Fruit fly (Drosophila melanogaster) whole organism, embryonic: ENCODE data around the gene mag.
A peak's percentile ranks its signal among the peaks of the same experiment; 100 is the strongest.

ENCODE experiments used
- Bteb2 ChIP-seq: fragments of 200-800 bp; sonication (Bioruptor generic); optimal IDR thresholded peaks from 2 replicates; lab custom pipeline; 2016; ENCODE audit warnings: missing biosample characterization, missing genetic modification characterization
- CG10565 ChIP-seq: fragments of 200-800 bp; sonication (Bioruptor generic); optimal IDR thresholded peaks from 3 replicates; lab custom pipeline; 2016; ENCODE audit warnings: missing biosample characterization, mild to moderate bottlenecking, missing genetic modification characterization
- CG13123 ChIP-seq: fragments of 200-800 bp; sonication (Bioruptor generic); optimal IDR thresholded peaks from 2 replicates; lab custom pipeline; 2016; ENCODE audit warnings: missing biosample characterization, missing genetic modification characterization
- CG14014 ChIP-seq: fragments of 200-800 bp; sonication (Bioruptor generic); IDR thresholded peaks from 2 replicates; pipeline ENCODE4 v1.3.6; 2022; ENCODE audit warnings: missing biosample characterization, missing genetic modification characterization
- CG14667 ChIP-seq: fragments of 200-800 bp; sonication (Bioruptor generic); IDR thresholded peaks from 2 replicates; pipeline ENCODE4 v1.3.6; 2022; ENCODE audit warnings: missing biosample characterization, missing genetic modification characterization
- CG15073 ChIP-seq: fragments of 200-800 bp; sonication (Bioruptor generic); optimal IDR thresholded peaks from 2 replicates; lab custom pipeline; 2016; ENCODE audit warnings: missing biosample characterization, missing genetic modification characterization
- CG17359 ChIP-seq: fragments of 200-800 bp; sonication (Bioruptor generic); optimal IDR thresholded peaks from 3 replicates; lab custom pipeline; 2018; ENCODE audit warnings: missing biosample characterization, mild to moderate bottlenecking, missing genetic modification characterization, moderate library complexity
- CG17385 ChIP-seq: fragments of 200-800 bp; sonication (Bioruptor generic); optimal IDR thresholded peaks from 3 replicates; lab custom pipeline; 2018; ENCODE audit warnings: missing biosample characterization, mild to moderate bottlenecking, missing genetic modification characterization
- CG17912 ChIP-seq: fragments of 200-800 bp; sonication (Bioruptor generic); optimal IDR thresholded peaks from 2 replicates; lab custom pipeline; 2018; ENCODE audit warnings: missing biosample characterization, mild to moderate bottlenecking, missing genetic modification characterization
- CG2129 ChIP-seq: fragments of 200-800 bp; sonication (Bioruptor generic); IDR thresholded peaks from 2 replicates; pipeline ENCODE4 v1.3.6; 2022; ENCODE audit warnings: missing biosample characterization, missing genetic modification characterization; ENCODE audit not compliant: partially characterized antibody
- CG2712 ChIP-seq: fragments of 200-800 bp; optimal IDR thresholded peaks from 3 replicates; lab custom pipeline; 2019; ENCODE audit warnings: missing biosample characterization, mild to moderate bottlenecking, missing genetic modification characterization, moderate library complexity
- CG30431 ChIP-seq: fragments of 200-800 bp; sonication (Bioruptor generic); optimal IDR thresholded peaks from 2 replicates; lab custom pipeline; 2017; ENCODE audit warnings: missing biosample characterization, missing genetic modification characterization
- CG31388 ChIP-seq: fragments of 200-800 bp; sonication (Bioruptor generic); optimal IDR thresholded peaks from 2 replicates; lab custom pipeline; 2016; ENCODE audit warnings: missing biosample characterization, missing genetic modification characterization
- CG33557 ChIP-seq: fragments of 200-800 bp; sonication (Bioruptor generic); optimal IDR thresholded peaks from 2 replicates; lab custom pipeline; 2019; ENCODE audit warnings: missing biosample characterization, mild to moderate bottlenecking, missing genetic modification characterization, moderate library complexity
- CG4707 ChIP-seq: fragments of 200-800 bp; sonication (Bioruptor generic); optimal IDR thresholded peaks from 2 replicates; lab custom pipeline; 2018; ENCODE audit warnings: missing biosample characterization, mild to moderate bottlenecking, missing genetic modification characterization, moderate library complexity
- CG6683 ChIP-seq: fragments of 200-800 bp; sonication (Bioruptor generic); optimal IDR thresholded peaks from 2 replicates; lab custom pipeline; 2017; ENCODE audit warnings: missing biosample characterization, mild to moderate bottlenecking, missing genetic modification characterization, missing genetic modification reagents
- CG7271 ChIP-seq: fragments of 200-800 bp; sonication (Bioruptor generic); optimal IDR thresholded peaks from 2 replicates; lab custom pipeline; 2018; ENCODE audit warnings: missing biosample characterization, mild to moderate bottlenecking, missing genetic modification characterization, moderate library complexity
- CG7745 ChIP-seq: fragments of 200-800 bp; sonication (Bioruptor generic); optimal IDR thresholded peaks from 2 replicates; lab custom pipeline; 2018; ENCODE audit warnings: missing biosample characterization, mild to moderate bottlenecking, missing genetic modification characterization, moderate library complexity
- CoRest ChIP-seq: fragments of 200-800 bp; sonication (Bioruptor generic); optimal IDR thresholded peaks from 3 replicates; lab custom pipeline; 2018; ENCODE audit warnings: missing biosample characterization, mild to moderate bottlenecking, missing genetic modification characterization, moderate library complexity
- Ets97D ChIP-seq: fragments of 200-800 bp; sonication (Bioruptor generic); optimal IDR thresholded peaks from 3 replicates; lab custom pipeline; 2016; ENCODE audit warnings: missing biosample characterization, missing genetic modification characterization
- Hand ChIP-seq: fragments of 200-800 bp; sonication (Bioruptor generic); optimal IDR thresholded peaks from 2 replicates; lab custom pipeline; 2017; ENCODE audit warnings: mild to moderate bottlenecking, missing biosample characterization, missing genetic modification reagents, missing genetic modification characterization
- Kr ChIP-seq: fragments of 200-800 bp; sonication (Bioruptor generic); optimal IDR thresholded peaks from 2 replicates; lab custom pipeline; 2017; ENCODE audit warnings: missing biosample characterization, mild to moderate bottlenecking, missing genetic modification characterization
- MESR4 ChIP-seq: fragments of 200-800 bp; sonication (Bioruptor generic); optimal IDR thresholded peaks from 2 replicates; lab custom pipeline; 2018; ENCODE audit warnings: missing biosample characterization, mild to moderate bottlenecking, missing genetic modification characterization, moderate library complexity
- Max ChIP-seq: fragments of 200-800 bp; sonication (Bioruptor generic); optimal IDR thresholded peaks from 2 replicates; lab custom pipeline; 2016; ENCODE audit warnings: missing biosample characterization, mild to moderate bottlenecking, missing genetic modification characterization
- Mes4 ChIP-seq: fragments of 200-800 bp; sonication (Bioruptor generic); optimal IDR thresholded peaks from 2 replicates; lab custom pipeline; 2016; ENCODE audit warnings: missing biosample characterization, missing genetic modification characterization
- NC2β ChIP-seq: fragments of 200-800 bp; sonication (Bioruptor generic); optimal IDR thresholded peaks from 2 replicates; lab custom pipeline; 2016; ENCODE audit warnings: missing biosample characterization, missing genetic modification characterization
- Pdp1 ChIP-seq, 2 experiments: fragments of 200-800 bp; sonication (Bioruptor generic); optimal IDR thresholded peaks; 3 replicates each; lab custom pipeline; 2016; ENCODE audit warnings: missing biosample characterization in 2 of 2, missing genetic modification characterization in 2 of 2, mild to moderate bottlenecking in 1 of 2, moderate library complexity in 1 of 2
- Scr ChIP-seq: fragments of 200-800 bp; sonication (Bioruptor generic); IDR thresholded peaks from 2 replicates; pipeline ENCODE4 v1.3.6; 2022; ENCODE audit warnings: missing biosample characterization, missing genetic modification characterization; ENCODE audit not compliant: partially characterized antibody
- Stat92E ChIP-seq, 3 experiments: fragments of >200 bp in 2 of 3; fragments of 200-800 bp in 1 of 3; sonication (Bioruptor generic) in 1 of 3; optimal IDR thresholded peaks; 2 replicates each; lab custom pipeline; 2017 to 2019; ENCODE audit warnings: missing biosample characterization in 3 of 3, missing genetic modification characterization in 3 of 3, mild to moderate bottlenecking in 1 of 3, moderate library complexity in 1 of 3
- Taf1 ChIP-seq: fragments of 200-800 bp; sonication (Bioruptor generic); IDR thresholded peaks from 2 replicates; pipeline ENCODE4 v1.3.6; 2022; ENCODE audit warnings: missing biosample characterization, missing genetic modification characterization
- Xrp1 ChIP-seq: fragments of 200-800 bp; sonication (Bioruptor generic); IDR thresholded peaks from 2 replicates; pipeline ENCODE4 v1.3.6; 2022; ENCODE audit warnings: missing biosample characterization, missing genetic modification characterization
- cad ChIP-seq: fragments of >200 bp; optimal IDR thresholded peaks from 2 replicates; lab custom pipeline; 2017; ENCODE audit warnings: missing biosample characterization, missing genetic modification characterization
- disco-r ChIP-seq: fragments of 200-800 bp; sonication (Bioruptor generic); optimal IDR thresholded peaks from 2 replicates; lab custom pipeline; 2016; ENCODE audit warnings: missing biosample characterization, missing genetic modification characterization
- ewg ChIP-seq: fragments of 200-800 bp; sonication (Bioruptor generic); optimal IDR thresholded peaks from 3 replicates; lab custom pipeline; 2017; ENCODE audit warnings: mild to moderate bottlenecking, missing biosample characterization, missing genetic modification reagents, missing genetic modification characterization
- gem ChIP-seq: fragments of 200-800 bp; sonication (Bioruptor generic); optimal IDR thresholded peaks from 2 replicates; lab custom pipeline; 2019; ENCODE audit warnings: missing biosample characterization, mild to moderate bottlenecking, missing genetic modification characterization, moderate library complexity
- grau ChIP-seq: fragments of 200-800 bp; optimal IDR thresholded peaks from 3 replicates; lab custom pipeline; 2019; ENCODE audit warnings: missing biosample characterization, mild to moderate bottlenecking, missing genetic modification characterization, moderate library complexity
- h ChIP-seq: fragments of >200 bp; optimal IDR thresholded peaks from 2 replicates; lab custom pipeline; 2017
- hb ChIP-seq: fragments of 200-800 bp; sonication (Bioruptor generic); IDR thresholded peaks from 3 replicates; pipeline ENCODE4 v1.3.6; 2022; ENCODE audit warnings: missing biosample characterization, missing genetic modification characterization; ENCODE audit not compliant: partially characterized antibody
- hkb ChIP-seq, 2 experiments: fragments of 200-800 bp in 1 of 2; fragments of >200 bp in 1 of 2; sonication (Bioruptor generic) in 1 of 2; IDR thresholded peaks in 1 of 2; optimal IDR thresholded peaks in 1 of 2; 2 replicates each; pipeline versions ENCODE4 v1.3.6 to Lab custom; 2017 to 2022; ENCODE audit warnings: missing biosample characterization in 1 of 2, missing genetic modification characterization in 1 of 2
- insv ChIP-seq, 2 experiments: fragments of 200-800 bp; sonication (Bioruptor generic); optimal IDR thresholded peaks; 3 replicates each; lab custom pipeline; 2016 to 2018; ENCODE audit warnings: missing biosample characterization in 2 of 2, missing genetic modification characterization in 2 of 2
- jigr1 ChIP-seq: fragments of 200-800 bp; sonication (Bioruptor generic); IDR thresholded peaks from 3 replicates; pipeline ENCODE4 v1.3.6; 2022; ENCODE audit warnings: missing biosample characterization, missing genetic modification characterization
- nau ChIP-seq: fragments of 200-800 bp; sonication (Bioruptor generic); optimal IDR thresholded peaks from 3 replicates; lab custom pipeline; 2017; ENCODE audit warnings: missing biosample characterization, mild to moderate bottlenecking, missing genetic modification characterization, missing genetic modification reagents
- sc ChIP-seq, 3 experiments: fragments of >200 bp in 2 of 3; fragments of 200-800 bp in 1 of 3; sonication (Bioruptor generic) in 1 of 3; optimal IDR thresholded peaks; 2 replicates in 2 of 3; 3 replicates in 1 of 3; lab custom pipeline; 2017; ENCODE audit warnings: mild to moderate bottlenecking in 1 of 3, missing biosample characterization in 1 of 3, missing genetic modification characterization in 1 of 3, missing genetic modification reagents in 1 of 3
- scrt ChIP-seq: fragments of 200-800 bp; sonication (Bioruptor generic); optimal IDR thresholded peaks from 2 replicates; lab custom pipeline; 2018; ENCODE audit warnings: missing biosample characterization, mild to moderate bottlenecking, missing genetic modification characterization, moderate library complexity
- seq ChIP-seq: fragments of 200-800 bp; sonication (Bioruptor generic); IDR thresholded peaks from 2 replicates; pipeline ENCODE4 v1.3.6; 2022; ENCODE audit warnings: missing biosample characterization, missing genetic modification characterization
- ttk ChIP-seq: fragments of 200-800 bp; sonication (Bioruptor generic); IDR thresholded peaks from 2 replicates; pipeline ENCODE4 v2.1.2; 2022; ENCODE audit warnings: missing biosample characterization, missing genetic modification characterization
- unpg ChIP-seq: fragments of 200-800 bp; sonication (Bioruptor generic); optimal IDR thresholded peaks from 3 replicates; lab custom pipeline; 2018; ENCODE audit warnings: missing biosample characterization, mild to moderate bottlenecking, missing genetic modification characterization, moderate library complexity
- zen ChIP-seq: fragments of 200-800 bp; sonication (Bioruptor generic); optimal IDR thresholded peaks from 3 replicates; lab custom pipeline; 2018; ENCODE audit warnings: missing biosample characterization, mild to moderate bottlenecking, missing genetic modification characterization, moderate library complexity
- zfh2 ChIP-seq: fragments of 200-800 bp; sonication (Bioruptor generic); optimal IDR thresholded peaks from 2 replicates; lab custom pipeline; 2016; ENCODE audit warnings: missing biosample characterization, missing genetic modification characterization

The mag gene

dm6 chr3L:20447957-20448356 lies 12.5 kb upstream of the mag start (continued):
- TF ChIP-seq Bteb2 (GFP tag; lab: Kevin White, UChicago) (no peak), nau (GFP tag; lab: Kevin White, UChicago) (no peak), CG4707 (GFP tag; lab: Kevin White, UChicago) (peak; percentile 7), jigr1 (GFP tag; lab: Robert Waterston, UW) (no peak), gem (tag; lab: Kevin White, UChicago) (peak; percentile 27), CG13123 (GFP tag; lab: Kevin White, UChicago) (no peak), Mes4 (no peak), hb (no peak), h (lab: Kevin White, UChicago) (no peak), unpg (GFP tag; lab: Kevin White, UChicago) (peak; percentile 54), grau (peak; percentile 1), insv (GFP tag; optimal IDR thresholded peaks at IDR 0.05; lab: Kevin White, UChicago) (peak in 1 of 2 experiments; percentile 10), scrt (GFP tag; lab: Kevin White, UChicago) (peak; percentile 36), zfh2 (GFP tag; lab: Kevin White, UChicago) (no peak), Kr (GFP tag; lab: Kevin White, UChicago) (peak; percentile 32), cad (GFP tag; lab: Kevin White, UChicago) (no peak), ttk (no peak), sc (optimal IDR thresholded peaks at IDR 0.05; lab: Kevin White, UChicago) (no peak), sc (GFP tag; optimal IDR thresholded peaks at IDR 0.05; lab: Kevin White, UChicago) (no peak), CG17359 (peak; percentile 16), seq (GFP tag; lab: Robert Waterston, UW) (0 out of 2 replicates have a peak, but pooled peaks have one; percentile 23), Ets97D (GFP tag; lab: Kevin White, UChicago) (no peak), ewg (no peak), CG10565 (GFP tag; lab: Kevin White, UChicago) (no peak), CG14667 (no peak), CG17385 (GFP tag; lab: Kevin White, UChicago) (peak; percentile 38), CG15073 (no peak), CG17912 (GFP tag; lab: Kevin White, UChicago) (peak; percentile 21), Stat92E (GFP tag; optimal IDR thresholded peaks at IDR 0.05; lab: Kevin White, UChicago) (peak in 1 of 3 experiments; percentile 38), CG7745 (peak; percentile 83), Xrp1 (GFP tag; lab: Robert Waterston, UW) (peak; percentile 20; the same call in 1 of the 2 replicates), CG2129 (GFP tag; lab: Robert Waterston, UW) (no peak), CG6683 (peak; percentile 20), CG14014 (GFP tag; lab: Robert Waterston, UW) (no peak), CG7271 (tag; lab: Kevin White, UChicago) (peak; percentile 9), Pdp1 (GFP tag; optimal IDR thresholded peaks at IDR 0.05; lab: Kevin White, UChicago) (no peak), CG33557 (GFP tag; lab: Kevin White, UChicago) (peak; percentile 55), disco-r (GFP tag; lab: Kevin White, UChicago) (no peak), NC2β (GFP tag; lab: Kevin White, UChicago) (no peak), hkb (optimal IDR thresholded peaks at IDR 0.05; lab: Kevin White, UChicago) (no peak), hkb (GFP tag; IDR thresholded peaks at IDR 0.05; lab: Robert Waterston, UW) (0 out of 2 replicates have a peak, but pooled peaks have one; percentile 49), MESR4 (no peak), Hand (GFP tag; lab: Kevin White, UChicago) (peak; percentile 20), CG30431 (GFP tag; lab: Kevin White, UChicago) (no peak), Scr (no peak), CG31388 (GFP tag; lab: Kevin White, UChicago) (no peak), CG2712 (tag; lab: Kevin White, UChicago) (peak; percentile 6), Max (GFP tag; lab: Kevin White, UChicago) (no peak), CoRest (tag; lab: Kevin White, UChicago) (peak; percentile 20), Taf1 (GFP tag; lab: Robert Waterston, UW) (no peak), zen (tag; lab: Kevin White, UChicago) (no peak)
